Worm (Caenorhabditis elegans) whole organism, L2 larva: ENCODE results near the gene msp-77.
A peak's percentile ranks its signal among the peaks of the same experiment; 100 is the strongest.

ENCODE experiments used
- C34F6.9 ChIP-seq: fragments of 150-350 bp; optimal IDR thresholded peaks from 2 replicates; lab custom pipeline; 2014; ENCODE audit warnings: missing biosample characterization, missing genetic modification characterization
- F13H6.1 ChIP-seq: sonication (generic microtip); optimal IDR thresholded peaks from 2 replicates; lab custom pipeline; 2016; ENCODE audit warnings: missing genetic modification characterization, missing compliant biosample characterization
- Y55F3AM.14 ChIP-seq: fragments of 200-800 bp; sonication (Bioruptor generic); optimal IDR thresholded peaks from 2 replicates; lab custom pipeline; 2018; ENCODE audit warnings: mild to moderate bottlenecking, missing genetic modification characterization, missing compliant biosample characterization
- aly-2 ChIP-seq: fragments of 150-350 bp; optimal IDR thresholded peaks from 2 replicates; lab custom pipeline; 2014; ENCODE audit warnings: missing biosample characterization, missing genetic modification characterization
- blmp-1 ChIP-seq: sonication (generic microtip); optimal IDR thresholded peaks from 2 replicates; lab custom pipeline; 2017; ENCODE audit warnings: missing genetic modification characterization, mild to moderate bottlenecking, missing compliant biosample characterization, antibody characterized with exemption, moderate library complexity; ENCODE audit not compliant: insufficient read depth
- ceh-16 ChIP-seq: fragments of 150-350 bp; optimal IDR thresholded peaks from 2 replicates; lab custom pipeline; 2014; ENCODE audit warnings: missing biosample characterization, missing genetic modification characterization
- ceh-82 ChIP-seq: fragments of 150-350 bp; optimal IDR thresholded peaks from 2 replicates; lab custom pipeline; 2014; ENCODE audit warnings: missing biosample characterization, missing genetic modification characterization
- crh-2 ChIP-seq: sonication (generic microtip); optimal IDR thresholded peaks from 2 replicates; lab custom pipeline; 2017; ENCODE audit warnings: missing biosample characterization, missing genetic modification characterization
- egl-27 ChIP-seq: sonication (generic microtip); optimal IDR thresholded peaks from 3 replicates; lab custom pipeline; 2017; ENCODE audit warnings: missing biosample characterization, missing genetic modification reagents, missing genetic modification characterization
- elt-1 ChIP-seq: fragments of 150-350 bp; optimal IDR thresholded peaks from 2 replicates; lab custom pipeline; 2014; ENCODE audit warnings: missing biosample characterization, missing genetic modification characterization
- elt-3 ChIP-seq: sonication (generic microtip); optimal IDR thresholded peaks from 2 replicates; lab custom pipeline; 2017; ENCODE audit warnings: missing biosample characterization, missing genetic modification characterization
- fos-1 ChIP-seq: fragments of 150-350 bp; optimal IDR thresholded peaks from 2 replicates; lab custom pipeline; 2014; ENCODE audit warnings: missing biosample characterization, missing genetic modification characterization
- lin-11 ChIP-seq: fragments of 150-350 bp; sonication (generic microtip); optimal IDR thresholded peaks from 2 replicates; lab custom pipeline; 2014; ENCODE audit warnings: missing biosample characterization, missing genetic modification characterization, inconsistent platforms, mixed read lengths
- lin-13 ChIP-seq: fragments of 150-350 bp; optimal IDR thresholded peaks from 2 replicates; lab custom pipeline; 2014; ENCODE audit warnings: missing biosample characterization, missing genetic modification reagents, missing genetic modification characterization
- lin-39 ChIP-seq: fragments of 150-350 bp; optimal IDR thresholded peaks from 2 replicates; lab custom pipeline; 2014; ENCODE audit warnings: missing biosample characterization, missing genetic modification reagents, missing genetic modification characterization
- lsy-2 ChIP-seq, 2 experiments: fragments of 150-350 bp in 1 of 2; sonication (generic microtip) in 1 of 2; optimal IDR thresholded peaks; 2 replicates each; lab custom pipeline; 2014 to 2017; ENCODE audit warnings: missing biosample characterization in 2 of 2, missing genetic modification characterization in 2 of 2
- mbf-1 ChIP-seq: sonication (generic microtip); optimal IDR thresholded peaks from 2 replicates; lab custom pipeline; 2017; ENCODE audit warnings: missing biosample characterization, missing genetic modification characterization
- mdl-1 ChIP-seq, 2 experiments: fragments of 150-350 bp in 1 of 2; sonication (generic microtip) in 1 of 2; optimal IDR thresholded peaks; 2 replicates each; lab custom pipeline; 2017; ENCODE audit warnings: missing biosample characterization in 2 of 2, missing genetic modification characterization in 2 of 2
- nhr-10 ChIP-seq: sonication (generic microtip); optimal IDR thresholded peaks from 2 replicates; lab custom pipeline; 2017; ENCODE audit warnings: missing biosample characterization, missing genetic modification characterization
- nhr-11 ChIP-seq: fragments of 150-350 bp; optimal IDR thresholded peaks from 2 replicates; lab custom pipeline; 2014; ENCODE audit warnings: missing biosample characterization, missing genetic modification characterization
- nhr-12 ChIP-seq: fragments of 150-350 bp; optimal IDR thresholded peaks from 2 replicates; lab custom pipeline; 2014; ENCODE audit warnings: missing biosample characterization, missing genetic modification characterization
- nhr-129 ChIP-seq: fragments of 150-350 bp; optimal IDR thresholded peaks from 2 replicates; lab custom pipeline; 2014; ENCODE audit warnings: missing biosample characterization, missing genetic modification characterization
- nhr-21 ChIP-seq: fragments of 150-350 bp; optimal IDR thresholded peaks from 2 replicates; lab custom pipeline; 2014; ENCODE audit warnings: missing biosample characterization, missing genetic modification characterization
- nhr-23 ChIP-seq: fragments of 150-350 bp; optimal IDR thresholded peaks from 2 replicates; lab custom pipeline; 2014; ENCODE audit warnings: missing biosample characterization, missing genetic modification reagents, missing genetic modification characterization
- nhr-237 ChIP-seq: fragments of 150-350 bp; optimal IDR thresholded peaks from 2 replicates; lab custom pipeline; 2014; ENCODE audit warnings: missing biosample characterization, missing genetic modification characterization
- nhr-25 ChIP-seq: fragments of 150-350 bp; sonication (generic microtip); optimal IDR thresholded peaks from 3 replicates; lab custom pipeline; 2014; ENCODE audit warnings: missing biosample characterization, missing genetic modification characterization
- nhr-6 ChIP-seq: fragments of 150-350 bp; optimal IDR thresholded peaks from 2 replicates; lab custom pipeline; 2014; ENCODE audit warnings: missing biosample characterization, missing genetic modification characterization
- nhr-77 ChIP-seq: fragments of 150-350 bp; optimal IDR thresholded peaks from 2 replicates; lab custom pipeline; 2014; ENCODE audit warnings: missing biosample characterization, missing genetic modification characterization
- peb-1 ChIP-seq: fragments of 150-350 bp; optimal IDR thresholded peaks from 2 replicates; lab custom pipeline; 2014; ENCODE audit warnings: missing biosample characterization, missing genetic modification characterization
- skn-1 ChIP-seq: sonication (generic microtip); optimal IDR thresholded peaks from 2 replicates; lab custom pipeline; 2017; ENCODE audit warnings: missing biosample characterization, missing genetic modification characterization
- sma-3 ChIP-seq: sonication (generic microtip); optimal IDR thresholded peaks from 2 replicates; lab custom pipeline; 2016; ENCODE audit warnings: missing genetic modification reagents, missing genetic modification characterization, missing compliant biosample characterization
- sma-9 ChIP-seq, 2 experiments: fragments of 150-350 bp in 1 of 2; sonication (generic microtip) in 1 of 2; optimal IDR thresholded peaks; 2 replicates each; lab custom pipeline; 2014 to 2016; ENCODE audit warnings: missing genetic modification characterization in 2 of 2, mild to moderate bottlenecking in 1 of 2, missing biosample characterization in 1 of 2, missing compliant biosample characterization in 1 of 2, missing genetic modification reagents in 1 of 2, moderate library complexity in 1 of 2
- unc-39 ChIP-seq: fragments of 150-350 bp; optimal IDR thresholded peaks from 2 replicates; lab custom pipeline; 2014; ENCODE audit warnings: missing biosample characterization, missing genetic modification characterization
- unc-55 ChIP-seq: fragments of 150-350 bp; sonication (generic microtip); optimal IDR thresholded peaks from 3 replicates; lab custom pipeline; 2014; ENCODE audit warnings: missing biosample characterization, missing genetic modification reagents, missing genetic modification characterization
- unc-62 ChIP-seq: fragments of 150-350 bp; optimal IDR thresholded peaks from 2 replicates; lab custom pipeline; 2014; ENCODE audit warnings: missing biosample characterization, missing genetic modification reagents, missing genetic modification characterization
- zag-1 ChIP-seq: fragments of 150-350 bp; optimal IDR thresholded peaks from 2 replicates; lab custom pipeline; 2014; ENCODE audit warnings: missing biosample characterization, missing genetic modification characterization
- ztf-1 ChIP-seq: fragments of 200-800 bp; sonication (Bioruptor generic); conservative IDR thresholded peaks from 2 replicates; pipeline ENCODE4 v1.3.6; 2022; ENCODE audit warnings: missing genetic modification characterization, missing compliant biosample characterization
- ztf-11 ChIP-seq: sonication (generic microtip); optimal IDR thresholded peaks from 2 replicates; lab custom pipeline; 2017; ENCODE audit warnings: missing biosample characterization, missing genetic modification characterization
- ztf-4 ChIP-seq: fragments of 150-350 bp; optimal IDR thresholded peaks from 2 replicates; lab custom pipeline; 2014; ENCODE audit warnings: missing biosample characterization, missing genetic modification characterization

msp-77 gene

ce11 chrIV:9869344-9869743 lies 25.1 kb upstream of the msp-77 start:
- TF ChIP-seq ztf-11 (tag; lab: Kevin White, UChicago) (no peak), lin-39 (no peak), nhr-12 (no peak), peb-1 (no peak), blmp-1 (tag; lab: Kevin White, UChicago) (no peak), nhr-23 (tag; lab: Kevin White, UChicago) (no peak), mdl-1 (tag; optimal IDR thresholded peaks at IDR 0.05; lab: Kevin White, UChicago) (no peak), nhr-25 (no peak), nhr-77 (no peak), Y55F3AM.14 (GFP tag; lab: Kevin White, UChicago) (no peak), ztf-1 (GFP tag; lab: Robert Waterston, UW) (no peak)
- TF ChIP-seq, all 48 proteins: peak for 0

ce11 chrIV:9872210-9872609 lies 22.2 kb upstream of the msp-77 start:
- TF ChIP-seq C34F6.9 (tag; lab: Kevin White, UChicago) (no peak), fos-1 (tag; lab: Kevin White, UChicago) (no peak), nhr-11 (tag; lab: Kevin White, UChicago) (no peak), crh-2 (tag; lab: Kevin White, UChicago) (no peak), sma-9 (GFP tag; optimal IDR thresholded peaks at IDR 0.05; lab: Kevin White, UChicago) (peak; percentile 9), sma-9 (tag; optimal IDR thresholded peaks at IDR 0.05; lab: Kevin White, UChicago) (no peak), lin-13 (GFP tag; lab: Kevin White, UChicago) (no peak), nhr-25 (peak; percentile 53), ceh-82 (tag; lab: Kevin White, UChicago) (no peak), nhr-6 (tag; lab: Kevin White, UChicago) (no peak)

- no peak for TF ChIP-seq aly-2 (tag; lab: Kevin White, UChicago)
- TF ChIP-seq nhr-12 = no peak
- no peak for TF ChIP-seq elt-3 (tag; lab: Kevin White, UChicago)
- TF ChIP-seq ztf-4 (tag; lab: Kevin White, UChicago) = no peak
- no peak for TF ChIP-seq nhr-10
- peak in 1 of 2 experiments; percentile 34 for TF ChIP-seq lsy-2 (tag; optimal IDR thresholded peaks at IDR 0.05; lab: Kevin White, UChicago)
- no peak for TF ChIP-seq ztf-1 (GFP tag; lab: Robert Waterston, UW)
- peak; percentile 35 for TF ChIP-seq C34F6.9 (tag; lab: Kevin White, UChicago)
- no peak for TF ChIP-seq egl-27 (tag; lab: Kevin White, UChicago)
- TF ChIP-seq crh-2 (tag; lab: Kevin White, UChicago) = peak; percentile 78
- no peak for TF ChIP-seq mbf-1 (tag; lab: Kevin White, UChicago)
- peak; percentile 32 for TF ChIP-seq skn-1 (tag; lab: Kevin White, UChicago)
- peak; percentile 70 for TF ChIP-seq sma-9 (GFP tag; optimal IDR thresholded peaks at IDR 0.05; lab: Kevin White, UChicago)
- TF ChIP-seq sma-9 (tag; optimal IDR thresholded peaks at IDR 0.05; lab: Kevin White, UChicago) = no peak
- no peak for TF ChIP-seq unc-39 (tag; lab: Kevin White, UChicago)
- TF ChIP-seq unc-62 = no peak
- TF ChIP-seq elt-1 (tag; lab: Kevin White, UChicago) = no peak
- peak; percentile 57 for TF ChIP-seq zag-1 (tag; lab: Kevin White, UChicago)
- no peak for TF ChIP-seq nhr-237 (tag; lab: Kevin White, UChicago)
- TF ChIP-seq sma-3 (GFP tag; lab: Kevin White, UChicago) = no peak
- no peak for TF ChIP-seq lin-13 (GFP tag; lab: Kevin White, UChicago)
- TF ChIP-seq ceh-16 = no peak
- peak; percentile 47 for TF ChIP-seq nhr-129 (tag; lab: Kevin White, UChicago)
- no peak for TF ChIP-seq nhr-21 (tag; lab: Kevin White, UChicago)
- no peak for TF ChIP-seq Y55F3AM.14 (GFP tag; lab: Kevin White, UChicago)
- no peak for TF ChIP-seq ceh-82 (tag; lab: Kevin White, UChicago)
- TF ChIP-seq fos-1 (tag; lab: Kevin White, UChicago) = peak; percentile 81
- no peak for TF ChIP-seq ztf-11 (tag; lab: Kevin White, UChicago)
- no peak for TF ChIP-seq lin-11 (tag; lab: Kevin White, UChicago)
- peak; percentile 9 for TF ChIP-seq unc-55 (GFP tag; lab: Kevin White, UChicago)
- TF ChIP-seq F13H6.1 (tag; lab: Kevin White, UChicago) = peak; percentile 36
Measured at ce11 chrIV:9872786-9873185, 21.6 kb upstream of the msp-77 start.
